Worm (Caenorhabditis elegans) whole organism, midembryonic: ENCODE measurements around the gene col-162.
A peak's percentile ranks its signal among the peaks of the same experiment; 100 is the strongest.

Experiments used
- T22C8.4 ChIP-seq: fragments of 200-800 bp; sonication (Bioruptor generic); IDR thresholded peaks from 2 replicates; pipeline ENCODE4 v1.3.6; 2022; ENCODE audit warnings: missing genetic modification characterization, missing compliant biosample characterization
- cog-1 ChIP-seq: sonication (generic microtip); optimal IDR thresholded peaks from 2 replicates; lab custom pipeline; 2016; ENCODE audit warnings: missing genetic modification characterization, missing compliant biosample characterization
- flt-1 ChIP-seq: fragments of 200-800 bp; sonication (Bioruptor generic); IDR thresholded peaks from 2 replicates; pipeline ENCODE4 v1.3.6; 2022; ENCODE audit warnings: missing genetic modification characterization, missing compliant biosample characterization
- klf-2 ChIP-seq: fragments of 200-800 bp; sonication (Bioruptor generic); conservative IDR thresholded peaks from 2 replicates; pipeline ENCODE4 v1.3.6; 2022; ENCODE audit warnings: missing genetic modification reagents, missing genetic modification characterization, missing compliant biosample characterization
- med-1 ChIP-seq: sonication (generic microtip); optimal IDR thresholded peaks from 2 replicates; lab custom pipeline; 2017; ENCODE audit warnings: missing genetic modification characterization, mild to moderate bottlenecking, missing compliant biosample characterization, antibody characterized with exemption, missing genetic modification reagents; ENCODE audit not compliant: insufficient read depth
- ref-1 ChIP-seq: fragments of 200-800 bp; sonication (Bioruptor generic); conservative IDR thresholded peaks from 2 replicates; pipeline ENCODE4 v1.3.6; 2022; ENCODE audit warnings: missing genetic modification reagents, missing genetic modification characterization, missing compliant biosample characterization
- tab-1 ChIP-seq: fragments of 200-800 bp; sonication (Bioruptor generic); IDR thresholded peaks from 2 replicates; pipeline ENCODE4 v1.3.6; 2022; ENCODE audit warnings: missing genetic modification characterization, missing compliant biosample characterization
- ztf-23 ChIP-seq: fragments of 200-800 bp; sonication (Bioruptor generic); IDR thresholded peaks from 2 replicates; pipeline ENCODE4 v1.3.6; 2022; ENCODE audit warnings: missing genetic modification reagents, missing genetic modification characterization, missing compliant biosample characterization
- ztf-29 ChIP-seq: fragments of 200-800 bp; sonication (Bioruptor generic); IDR thresholded peaks from 2 replicates; pipeline ENCODE4 v1.3.6; 2022; ENCODE audit warnings: missing genetic modification reagents, missing genetic modification characterization, missing compliant biosample characterization

Gene col-162

ce11 chrV:13441661-13442060 lies at the start of gene col-162:
col-162 (plus strand) TSS chrV:13441961.
- no peak for TF ChIP-seq cog-1 (tag; lab: Kevin White, UChicago)
- TF ChIP-seq tab-1 (GFP tag; lab: Robert Waterston, UW) = no peak
- TF ChIP-seq ztf-29 = no peak
- TF ChIP-seq ref-1 (GFP tag; lab: Robert Waterston, UW) = no peak
- no peak for TF ChIP-seq med-1 (GFP tag; lab: Kevin White, UChicago)
- no peak for TF ChIP-seq ztf-23 (GFP tag; lab: Robert Waterston, UW)
- TF ChIP-seq flt-1 (GFP tag; lab: Robert Waterston, UW) = no peak
- TF ChIP-seq klf-2 (GFP tag; lab: Robert Waterston, UW) = no peak
- TF ChIP-seq T22C8.4 (GFP tag; lab: Robert Waterston, UW) = no peak

- TF ChIP-seq ref-1 (GFP tag; lab: Robert Waterston, UW) = no peak
- TF ChIP-seq med-1 (GFP tag; lab: Kevin White, UChicago) = no peak
- TF ChIP-seq ztf-23 (GFP tag; lab: Robert Waterston, UW) = no peak
- TF ChIP-seq klf-2 (GFP tag; lab: Robert Waterston, UW) = no peak
- TF ChIP-seq cog-1 (tag; lab: Kevin White, UChicago) = no peak
- no peak for TF ChIP-seq tab-1 (GFP tag; lab: Robert Waterston, UW)
- TF ChIP-seq flt-1 (GFP tag; lab: Robert Waterston, UW) = peak; percentile 34; the same call in 1 of the 2 replicates
- TF ChIP-seq ztf-29 = no peak
Measured at ce11 chrV:13393333-13393803, 48.4 kb upstream of the col-162 start.

ce11 chrV:13394968-13395367 lies 46.8 kb upstream of the col-162 start:
- TF ChIP-seq ref-1 (GFP tag; lab: Robert Waterston, UW) = no peak
- TF ChIP-seq ztf-23 (GFP tag; lab: Robert Waterston, UW) = 0 out of 2 replicates have a peak, but pooled peaks have one; percentile 12
- no peak for TF ChIP-seq med-1 (GFP tag; lab: Kevin White, UChicago)

ce11 chrV:13396426-13396825 lies 45.3 kb upstream of the col-162 start:
- TF ChIP-seq klf-2 (GFP tag; lab: Robert Waterston, UW) (0 out of 2 replicates have a peak, but pooled peaks have one; percentile 43), med-1 (GFP tag; lab: Kevin White, UChicago) (no peak), cog-1 (tag; lab: Kevin White, UChicago) (peak; percentile 65), flt-1 (GFP tag; lab: Robert Waterston, UW) (peak; percentile 71), ref-1 (GFP tag; lab: Robert Waterston, UW) (no peak), ztf-29 (0 out of 2 replicates have a peak, but pooled peaks have one; percentile 27), T22C8.4 (GFP tag; lab: Robert Waterston, UW) (no peak), ztf-23 (GFP tag; lab: Robert Waterston, UW) (0 out of 2 replicates have a peak, but pooled peaks have one; percentile 39), tab-1 (GFP tag; lab: Robert Waterston, UW) (no peak)

ce11 chrV:13401669-13402068 lies 40.1 kb upstream of the col-162 start:
- TF ChIP-seq cog-1 (tag; lab: Kevin White, UChicago) = no peak
- no peak for TF ChIP-seq klf-2 (GFP tag; lab: Robert Waterston, UW)
- TF ChIP-seq ztf-23 (GFP tag; lab: Robert Waterston, UW) = no peak
- TF ChIP-seq ztf-29 = no peak
- TF ChIP-seq tab-1 (GFP tag; lab: Robert Waterston, UW) = no peak
- TF ChIP-seq ref-1 (GFP tag; lab: Robert Waterston, UW) = no peak
- no peak for TF ChIP-seq flt-1 (GFP tag; lab: Robert Waterston, UW)
- TF ChIP-seq med-1 (GFP tag; lab: Kevin White, UChicago) = no peak
- no peak for TF ChIP-seq T22C8.4 (GFP tag; lab: Robert Waterston, UW)

- TF ChIP-seq T22C8.4 (GFP tag; lab: Robert Waterston, UW) (no peak), ztf-29 (no peak), flt-1 (GFP tag; lab: Robert Waterston, UW) (no peak), ref-1 (GFP tag; lab: Robert Waterston, UW) (no peak), klf-2 (GFP tag; lab: Robert Waterston, UW) (no peak), tab-1 (GFP tag; lab: Robert Waterston, UW) (no peak), ztf-23 (GFP tag; lab: Robert Waterston, UW) (no peak), med-1 (GFP tag; lab: Kevin White, UChicago) (no peak)
Measured at ce11 chrV:13402524-13402923, 39.2 kb upstream of the col-162 start.

ce11 chrV:13406032-13406431 lies 35.7 kb upstream of the col-162 start, which contains the start of gene cutl-1:
cutl-1 (minus strand) TSS chrV:13406114.
- TF ChIP-seq T22C8.4 (GFP tag; lab: Robert Waterston, UW) = no peak
- no peak for TF ChIP-seq tab-1 (GFP tag; lab: Robert Waterston, UW)
- no peak for TF ChIP-seq ztf-29
- no peak for TF ChIP-seq ztf-23 (GFP tag; lab: Robert Waterston, UW)
- no peak for TF ChIP-seq cog-1 (tag; lab: Kevin White, UChicago)
- no peak for TF ChIP-seq flt-1 (GFP tag; lab: Robert Waterston, UW)
- no peak for TF ChIP-seq ref-1 (GFP tag; lab: Robert Waterston, UW)
- TF ChIP-seq med-1 (GFP tag; lab: Kevin White, UChicago) = no peak
- TF ChIP-seq klf-2 (GFP tag; lab: Robert Waterston, UW) = no peak

ce11 chrV:13406511-13406910 lies 35.2 kb upstream of the col-162 start, which contains the start of gene F53F1.2:
F53F1.2 (plus strand) TSS chrV:13406816.
- TF ChIP-seq ref-1 (GFP tag; lab: Robert Waterston, UW) (no peak), klf-2 (GFP tag; lab: Robert Waterston, UW) (no peak), cog-1 (tag; lab: Kevin White, UChicago) (no peak), ztf-29 (no peak), med-1 (GFP tag; lab: Kevin White, UChicago) (no peak), flt-1 (GFP tag; lab: Robert Waterston, UW) (no peak), T22C8.4 (GFP tag; lab: Robert Waterston, UW) (no peak), tab-1 (GFP tag; lab: Robert Waterston, UW) (no peak), ztf-23 (GFP tag; lab: Robert Waterston, UW) (no peak)

- TF ChIP-seq tab-1 (GFP tag; lab: Robert Waterston, UW) (no peak), ref-1 (GFP tag; lab: Robert Waterston, UW) (no peak), med-1 (GFP tag; lab: Kevin White, UChicago) (no peak), cog-1 (tag; lab: Kevin White, UChicago) (no peak), flt-1 (GFP tag; lab: Robert Waterston, UW) (no peak), ztf-23 (GFP tag; lab: Robert Waterston, UW) (no peak), ztf-29 (no peak), T22C8.4 (GFP tag; lab: Robert Waterston, UW) (no peak), klf-2 (GFP tag; lab: Robert Waterston, UW) (no peak)
Measured at ce11 chrV:13407913-13408312, 33.8 kb upstream of the col-162 start, which contains the start of gene F53F1.3. F53F1.3 (plus strand) TSS chrV:13408242.
